Fruit fly (Drosophila melanogaster) whole organism, wandering third instar larva: ENCODE data around the gene beat-IIIc.

Experiments
- CG9705 ChIP-seq: fragments of 200-800 bp; sonication (Bioruptor generic); optimal IDR thresholded peaks from 2 replicates; lab custom pipeline; 2018; ENCODE audit warnings: missing biosample characterization, mild to moderate bottlenecking, missing genetic modification characterization
- GATAd ChIP-seq: sonication (Bioruptor generic); optimal IDR thresholded peaks from 2 replicates; lab custom pipeline; 2016; ENCODE audit warnings: missing biosample characterization, missing genetic modification characterization
- Myc ChIP-seq: fragments of >200 bp; optimal IDR thresholded peaks from 2 replicates; lab custom pipeline; 2017
- dsf ChIP-seq: sonication (Bioruptor generic); optimal IDR thresholded peaks from 2 replicates; lab custom pipeline; 2016; ENCODE audit warnings: missing biosample characterization, missing genetic modification characterization, borderline replicate concordance
- lola ChIP-seq: fragments of >200 bp; optimal IDR thresholded peaks from 2 replicates; lab custom pipeline; 2017; ENCODE audit warnings: missing biosample characterization, missing genetic modification characterization
- pan ChIP-seq: fragments of >200 bp; optimal IDR thresholded peaks from 2 replicates; lab custom pipeline; 2017
- psq ChIP-seq: fragments of 200-800 bp; sonication (Bioruptor generic); optimal IDR thresholded peaks from 3 replicates; lab custom pipeline; 2017; ENCODE audit warnings: missing biosample characterization, mild to moderate bottlenecking, missing genetic modification characterization, moderate library complexity
- tai ChIP-seq: sonication (Bioruptor generic); optimal IDR thresholded peaks from 2 replicates; lab custom pipeline; 2016; ENCODE audit warnings: missing biosample characterization, missing genetic modification characterization

DNA sequence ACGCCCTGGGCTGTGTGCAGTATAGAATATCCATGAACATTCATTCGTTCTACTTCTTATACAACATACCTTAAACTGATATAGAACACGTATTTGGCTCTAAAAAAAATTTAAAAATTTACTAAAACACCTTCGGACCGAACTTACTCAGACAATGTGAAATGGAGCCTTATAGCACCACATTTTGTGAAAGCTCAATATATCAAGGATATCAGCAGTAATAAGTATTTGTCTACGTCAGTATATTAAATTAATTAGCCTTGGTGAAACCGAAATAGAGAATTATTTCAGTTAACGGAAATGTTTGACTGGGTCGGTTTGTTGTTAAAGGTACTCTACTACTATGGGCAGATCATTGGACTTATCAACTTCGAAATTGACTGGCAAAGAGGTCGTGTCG, 84.2 kb downstream of the beat-IIIc start, which contains the start of gene Gr36a:
- TF ChIP-seq pan (no peak), Myc (no peak), psq (GFP tag; lab: Kevin White, UChicago) (no peak), CG9705 (GFP tag; lab: Kevin White, UChicago) (no peak), tai (GFP tag; lab: Kevin White, UChicago) (no peak), GATAd (GFP tag; lab: Kevin White, UChicago) (no peak), dsf (GFP tag; lab: Kevin White, UChicago) (no peak), lola (GFP tag; lab: Kevin White, UChicago) (no peak)
